Fruit fly (Drosophila melanogaster): ENCODE results near the gene Caf1-180.

The Caf1-180 gene

DNA sequence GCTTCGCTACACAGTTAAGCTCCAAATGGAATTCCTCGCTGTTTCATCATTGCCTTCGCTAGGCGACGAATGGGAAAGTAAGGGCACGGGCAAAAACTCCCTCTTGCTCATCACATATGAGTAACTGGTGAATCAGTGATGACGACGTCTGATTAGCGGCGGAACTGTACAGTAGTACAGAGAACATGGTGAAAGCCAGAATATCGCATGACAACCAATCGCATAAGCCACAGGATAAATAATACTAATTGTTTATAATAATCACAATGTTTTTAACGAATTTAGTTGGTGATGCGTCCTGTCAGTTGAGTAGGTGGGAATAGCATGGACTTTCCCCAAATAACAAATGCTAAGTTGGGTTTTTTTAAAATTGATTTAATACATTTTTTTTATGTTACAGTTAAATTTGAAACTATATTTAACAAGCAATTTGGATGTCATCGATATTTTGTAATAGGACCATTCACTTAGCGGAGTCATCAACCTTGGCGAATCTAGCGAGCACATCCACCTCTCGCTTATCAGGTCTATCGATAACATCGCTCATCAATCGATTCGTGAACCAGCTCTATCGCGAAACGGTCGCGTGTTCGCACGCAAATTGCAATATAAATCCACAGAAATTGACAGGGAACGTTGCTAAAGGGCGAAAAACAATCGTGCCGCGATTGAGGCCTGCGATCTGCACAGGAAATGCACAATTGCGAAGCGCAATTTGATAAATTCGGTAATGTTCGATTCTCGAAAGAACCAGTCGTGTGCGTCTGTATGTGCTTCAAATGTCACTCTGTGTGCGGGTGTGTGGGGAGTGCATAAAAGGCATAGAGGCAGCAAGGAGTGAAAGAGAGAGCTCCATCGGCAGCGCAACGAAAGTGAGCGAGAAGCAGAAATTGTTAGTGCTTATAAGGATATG, 45.8 kb downstream of the Caf1-180 start, which contains the start of the genes CG12112 and Trf4-1 (continued):
- TF ChIP-seq disco-r (GFP tag; optimal IDR thresholded peaks at IDR 0.05): no peak
- no peak for TF ChIP-seq CG10209 (GFP tag; optimal IDR thresholded peaks at IDR 0.05)
- TF ChIP-seq HmgZ (tag; optimal IDR thresholded peaks at IDR 0.05): peak; percentile 27
- TF ChIP-seq grau (tag; optimal IDR thresholded peaks at IDR 0.05): peak; percentile 38
- no peak for TF ChIP-seq CG14667 (GFP tag; IDR thresholded peaks at IDR 0.05)
- no peak for TF ChIP-seq Hmx (GFP tag; optimal IDR thresholded peaks at IDR 0.05)
- TF ChIP-seq pfk (GFP tag; optimal IDR thresholded peaks at IDR 0.05): no peak

DNA sequence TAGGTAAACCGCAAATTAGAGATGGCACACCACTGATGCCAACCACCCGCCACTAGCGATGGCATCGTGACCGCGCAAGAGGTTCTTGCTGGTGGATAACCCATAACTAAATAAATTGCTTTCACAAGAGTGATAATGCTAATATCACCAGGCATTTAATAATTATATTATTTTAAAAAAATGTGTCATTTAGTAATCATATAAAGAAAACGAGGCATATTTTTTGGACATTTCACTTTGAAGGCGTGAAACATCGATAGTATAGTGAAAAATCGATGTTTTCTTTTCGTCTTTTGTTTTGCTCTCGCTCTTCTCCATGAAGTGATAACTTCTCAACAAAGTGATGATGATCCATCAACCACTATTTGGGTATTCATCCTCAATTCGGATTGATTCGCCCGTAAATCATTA, 47.3 kb downstream of the Caf1-180 start, which contains the start of gene IntS4:
Gene IntS4, minus strand, starts transcription at position 20 of the 411 bp plus-strand sequence.
- TF ChIP-seq CG14965 (GFP tag; optimal IDR thresholded peaks at IDR 0.05; ENCODE audit: borderline replicate concordance) (no peak), CG10462 (GFP tag; optimal IDR thresholded peaks at IDR 0.05) (peak; percentile 13), Drgx (GFP tag; IDR thresholded peaks at IDR 0.05) (peak; percentile 56), CG18262 (tag; optimal IDR thresholded peaks at IDR 0.05) (peak; percentile 64), CG16813 (GFP tag; IDR thresholded peaks at IDR 0.05; ENCODE audit: partially characterized antibody) (peak; percentile 96), schlank (tag; optimal IDR thresholded peaks at IDR 0.05) (no peak), CG34224 (GFP tag; IDR thresholded peaks at IDR 0.05; ENCODE audit: partially characterized antibody) (peak; percentile 90), caup (GFP tag; optimal IDR thresholded peaks at IDR 0.05; ENCODE audit: severe bottlenecking) (no peak), CG2120 (GFP tag; optimal IDR thresholded peaks at IDR 0.05) (peak; percentile 79), CG2678 (tag; optimal IDR thresholded peaks at IDR 0.05) (no peak), Gug (GFP tag; IDR thresholded peaks at IDR 0.05) (peak; percentile 84), repo (GFP tag; optimal IDR thresholded peaks at IDR 0.05) (no peak), Mes4 (GFP tag; optimal IDR thresholded peaks at IDR 0.05) (no peak), CG32772 (GFP tag; IDR thresholded peaks at IDR 0.05) (0 out of 2 replicates have a peak, but pooled peaks have one; percentile 40), fd96Cb (tag; optimal IDR thresholded peaks at IDR 0.05) (peak; percentile 34), ewg (GFP tag; optimal IDR thresholded peaks at IDR 0.05) (no peak), esg (GFP tag; conservative IDR thresholded peaks at IDR 0.05) (no peak; the same call in 1 of the 2 replicates), wor (GFP tag; IDR thresholded peaks at IDR 0.05) (no peak; the same call in 1 of the 2 replicates), dysf (GFP tag; IDR thresholded peaks at IDR 0.05) (peak; percentile 63; the same call in 2 of the 3 replicates), sc (optimal IDR thresholded peaks at IDR 0.05) (no peak), sc (GFP tag; optimal IDR thresholded peaks at IDR 0.05) (peak; percentile 24), zfh1 (GFP tag; IDR thresholded peaks at IDR 0.05) (peak; percentile 50; the same call in 1 of the 3 replicates), CG6683 (GFP tag; optimal IDR thresholded peaks at IDR 0.05) (peak; percentile 39), tll (GFP tag; optimal IDR thresholded peaks at IDR 0.05) (no peak), NfI (GFP tag; optimal IDR thresholded peaks at IDR 0.05) (no peak), BtbVII (GFP tag; optimal IDR thresholded peaks at IDR 0.05) (peak; percentile 17), sug (tag; optimal IDR thresholded peaks at IDR 0.05) (peak; percentile 79), CG13296 (GFP tag; optimal IDR thresholded peaks at IDR 0.05) (peak; percentile 55), CG17829 (tag; optimal IDR thresholded peaks at IDR 0.05) (peak; percentile 78), CG10565 (GFP tag; optimal IDR thresholded peaks at IDR 0.05) (no peak), CG8944 (GFP tag; optimal IDR thresholded peaks at IDR 0.05) (peak; percentile 12), ind (GFP tag; optimal IDR thresholded peaks at IDR 0.05) (peak; percentile 76), gcm2 (GFP tag; optimal IDR thresholded peaks at IDR 0.05) (peak; percentile 50), shn (GFP tag; optimal IDR thresholded peaks at IDR 0.05) (peak; percentile 8), D19B (GFP tag; optimal IDR thresholded peaks at IDR 0.05) (no peak), CG6272 (GFP tag; IDR thresholded peaks at IDR 0.05) (peak; percentile 75), Dref (GFP tag; IDR thresholded peaks at IDR 0.05) (peak; percentile 69), NFAT (GFP tag; IDR thresholded peaks at IDR 0.05) (peak; percentile 63), mld (GFP tag; IDR thresholded peaks at IDR 0.05; ENCODE audit: partially characterized antibody) (peak; percentile 63; the same call in 2 of the 3 replicates), CG4707 (GFP tag; optimal IDR thresholded peaks at IDR 0.05) (no peak)
